Fruit fly (Drosophila melanogaster): ENCODE results near the gene Taf9.

Taf9 gene

DNA sequence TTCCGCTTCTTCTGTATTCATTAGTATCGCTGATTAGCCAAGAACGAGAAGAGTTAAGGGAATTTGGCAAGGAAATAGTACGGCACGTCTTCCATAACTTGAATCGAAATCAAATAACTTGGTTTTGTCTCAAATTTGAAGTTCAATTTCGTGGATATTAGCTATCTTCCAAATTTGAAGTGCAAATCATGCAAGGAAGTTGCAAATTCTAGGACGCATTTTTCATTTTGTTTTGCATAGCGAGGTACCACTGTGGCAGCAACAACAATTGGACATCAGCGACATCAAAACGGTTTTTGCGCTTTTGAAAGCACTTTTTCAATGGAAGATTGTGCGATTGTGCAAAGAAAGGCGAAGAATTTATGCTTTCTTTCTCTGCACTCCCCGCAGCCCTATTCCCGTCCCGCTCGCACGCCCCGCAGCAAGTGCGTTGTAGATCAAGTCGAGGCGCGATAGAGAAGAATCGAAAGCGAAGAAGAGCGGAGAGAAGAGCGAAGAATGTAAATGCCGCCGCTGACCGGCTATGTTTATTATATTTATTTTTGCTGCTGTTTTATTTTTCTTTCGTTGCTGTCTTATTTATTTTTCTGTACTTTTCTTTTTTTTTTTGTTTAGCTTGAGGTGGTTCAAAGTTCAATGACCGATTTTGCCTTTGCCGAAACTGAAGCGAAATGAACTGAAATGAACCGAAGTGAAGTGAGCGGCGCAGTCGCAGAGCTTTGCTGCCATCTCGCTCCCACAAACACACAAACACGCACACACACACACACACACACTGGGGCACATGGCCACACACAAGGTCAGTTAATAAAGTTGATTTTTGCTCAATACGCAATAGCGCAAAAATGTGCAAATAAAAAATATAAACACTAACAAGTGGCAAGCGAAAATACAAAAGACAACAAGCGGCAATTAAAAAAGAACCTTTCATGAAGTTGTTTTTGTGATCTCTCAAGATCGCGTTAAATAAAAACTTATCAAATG is 39.5 kb downstream of the Taf9 start (continued):
- TF ChIP-seq phol (tag; optimal IDR thresholded peaks at IDR 0.05) (peak; percentile 51), CG8924 (tag; optimal IDR thresholded peaks at IDR 0.05) (peak; percentile 21), nom (GFP tag; optimal IDR thresholded peaks at IDR 0.05) (peak; percentile 71), CG17568 (GFP tag; optimal IDR thresholded peaks at IDR 0.05) (no peak), row (GFP tag; IDR thresholded peaks at IDR 0.05) (peak; percentile 64), CG17385 (GFP tag; optimal IDR thresholded peaks at IDR 0.05) (peak; percentile 17), sna (GFP tag; IDR thresholded peaks at IDR 0.05; ENCODE audit: partially characterized antibody) (no peak), chn (GFP tag; optimal IDR thresholded peaks at IDR 0.05) (no peak), H2.0 (GFP tag; IDR thresholded peaks at IDR 0.05) (0 out of 2 replicates have a peak, but pooled peaks have one; percentile 34), Bteb2 (GFP tag; optimal IDR thresholded peaks at IDR 0.05) (peak; percentile 16), chif (GFP tag; optimal IDR thresholded peaks at IDR 0.05) (peak in 1 of 2 experiments; percentile 15), E2f1 (GFP tag; IDR thresholded peaks at IDR 0.05) (0 out of 2 replicates have a peak, but pooled peaks have one; percentile 8), CG10209 (GFP tag; optimal IDR thresholded peaks at IDR 0.05) (peak; percentile 49), mam (GFP tag; optimal IDR thresholded peaks at IDR 0.05) (peak; percentile 78), CG11456 (GFP tag; IDR thresholded peaks at IDR 0.05) (0 out of 3 replicates have a peak, but pooled peaks have one; percentile 67), CG15601 (tag; optimal IDR thresholded peaks at IDR 0.05) (no peak), dmrt11E (tag; optimal IDR thresholded peaks at IDR 0.05) (no peak), emc (GFP tag; optimal IDR thresholded peaks at IDR 0.05) (peak; percentile 51), CG30403 (GFP tag; optimal IDR thresholded peaks at IDR 0.05) (peak; percentile 69), CG12071 (GFP tag; optimal IDR thresholded peaks at IDR 0.05) (peak; percentile 55), CHES-1-like (GFP tag; optimal IDR thresholded peaks at IDR 0.05) (peak; percentile 48), Sox102F (GFP tag; optimal IDR thresholded peaks at IDR 0.05) (peak; percentile 68), Optix (GFP tag; IDR thresholded peaks at IDR 0.05) (peak; percentile 17; the same call in 1 of the 3 replicates), Taf1 (GFP tag; IDR thresholded peaks at IDR 0.05) (peak; percentile 57; the same call in 1 of the 2 replicates), CG13296 (GFP tag; optimal IDR thresholded peaks at IDR 0.05) (peak; percentile 17), CG10979 (tag; optimal IDR thresholded peaks at IDR 0.05) (no peak), CG6813 (GFP tag; optimal IDR thresholded peaks at IDR 0.05) (no peak), CG31365 (tag; optimal IDR thresholded peaks at IDR 0.05) (peak; percentile 25), CG3847 (GFP tag; IDR thresholded peaks at IDR 0.05) (peak; percentile 44), CG2712 (tag; optimal IDR thresholded peaks at IDR 0.05) (peak; percentile 35), ro (GFP tag; IDR thresholded peaks at IDR 0.05) (no peak), CG31441 (GFP tag; IDR thresholded peaks at IDR 0.05) (peak; percentile 12; the same call in 1 of the 2 replicates), Dbx (GFP tag; IDR thresholded peaks at IDR 0.05) (peak; percentile 72; the same call in 2 of the 3 replicates), Deaf1 (tag; optimal IDR thresholded peaks at IDR 0.05) (no peak), ems (GFP tag; optimal IDR thresholded peaks at IDR 0.05) (peak; percentile 23), maf-S (GFP tag; optimal IDR thresholded peaks at IDR 0.05) (peak; percentile 36), CG1024 (GFP tag; IDR thresholded peaks at IDR 0.05) (no peak), unpg (GFP tag; optimal IDR thresholded peaks at IDR 0.05) (peak; percentile 54), ase (GFP tag; IDR thresholded peaks at IDR 0.05) (no peak), Gug (GFP tag; IDR thresholded peaks at IDR 0.05) (peak; percentile 66; the same call in 3 of the 4 replicates), lab (GFP tag; optimal IDR thresholded peaks at IDR 0.05) (peak; percentile 76), ssp (GFP tag; IDR thresholded peaks at IDR 0.05) (0 out of 2 replicates have a peak, but pooled peaks have one; percentile 20), Xbp1 (GFP tag; optimal IDR thresholded peaks at IDR 0.05) (peak; percentile 58), tx (GFP tag; optimal IDR thresholded peaks at IDR 0.05) (peak; percentile 16), chm (GFP tag; IDR thresholded peaks at IDR 0.05) (0 out of 2 replicates have a peak, but pooled peaks have one; percentile 13), pzg (GFP tag; optimal IDR thresholded peaks at IDR 0.05) (no peak), CG8765 (GFP tag; IDR thresholded peaks at IDR 0.05) (peak; percentile 25; the same call in 1 of the 2 replicates), Ets65A (GFP tag) (peak; percentile 92)

Measured in whole organism, embryonic.